Worm (Caenorhabditis elegans): ENCODE measurements around the gene Y62H9A.14.

ce11 chrX:11938826-11939225 is 17.8 kb downstream of the Y62H9A.14 start, which contains the start of gene F55G7.5:
- no peak for TF ChIP-seq him-1 (tag; optimal IDR thresholded peaks at IDR 0.05)
- no peak for TF ChIP-seq dao-5 (tag; optimal IDR thresholded peaks at IDR 0.05)

Data from whole organism, L4/young adult.